Worm (Caenorhabditis elegans) whole organism, late embryonic: ENCODE results near the gene dnpp-1.

Experiments
- ceh-45 ChIP-seq: fragments of 200-800 bp; sonication (Bioruptor generic); IDR thresholded peaks from 2 replicates; pipeline ENCODE4 v1.3.6; 2022; ENCODE audit warnings: missing genetic modification reagents, missing genetic modification characterization, missing compliant biosample characterization
- elt-2 ChIP-seq: sonication (generic microtip); optimal IDR thresholded peaks from 2 replicates; lab custom pipeline; 2016; ENCODE audit warnings: missing genetic modification reagents, missing genetic modification characterization, missing compliant biosample characterization
- odd-2 ChIP-seq: sonication (generic microtip); optimal IDR thresholded peaks from 2 replicates; lab custom pipeline; 2017; ENCODE audit warnings: antibody characterized with exemption, mild to moderate bottlenecking, missing genetic modification characterization, missing compliant biosample characterization

- TF ChIP-seq ceh-45 (no peak), odd-2 (tag; lab: Kevin White, UChicago) (no peak), elt-2 (no peak)
These were observed 4.8 kb upstream of the dnpp-1 start, which contains the start of gene eng-1 for ce11 chrIII:5868401-5868800.
